Fruit fly (Drosophila melanogaster) whole organism, wandering third instar larva: ENCODE results near the gene Gr64b.

ENCODE experiments used
- Abd-B ChIP-seq: fragments of >200 bp; optimal IDR thresholded peaks from 2 replicates; lab custom pipeline; 2017; ENCODE audit warnings: missing biosample characterization, missing genetic modification characterization
- CG32264 ChIP-seq: fragments of 200-800 bp; sonication (Bioruptor generic); optimal IDR thresholded peaks from 2 replicates; lab custom pipeline; 2016; ENCODE audit warnings: missing biosample characterization, missing genetic modification characterization
- CG9705 ChIP-seq: fragments of 200-800 bp; sonication (Bioruptor generic); optimal IDR thresholded peaks from 2 replicates; lab custom pipeline; 2018; ENCODE audit warnings: missing biosample characterization, mild to moderate bottlenecking, missing genetic modification characterization
- CrebA ChIP-seq: fragments of 200-800 bp; sonication (Bioruptor generic); optimal IDR thresholded peaks from 2 replicates; lab custom pipeline; 2016; ENCODE audit warnings: missing biosample characterization, mild to moderate bottlenecking, missing genetic modification characterization, borderline replicate concordance
- Dfd ChIP-seq: fragments of >200 bp; optimal IDR thresholded peaks from 2 replicates; lab custom pipeline; 2017; ENCODE audit warnings: missing biosample characterization, missing genetic modification characterization
- Dif ChIP-seq: fragments of 200-275, 200-300 bp; sonication (Bioruptor generic); optimal IDR thresholded peaks from 2 replicates; lab custom pipeline; 2018; ENCODE audit warnings: missing biosample characterization, missing genetic modification characterization; ENCODE audit not compliant: partially characterized antibody
- GATAd ChIP-seq: sonication (Bioruptor generic); optimal IDR thresholded peaks from 2 replicates; lab custom pipeline; 2016; ENCODE audit warnings: missing biosample characterization, missing genetic modification characterization
- HLH106 ChIP-seq: fragments of 200-800 bp; optimal IDR thresholded peaks from 3 replicates; lab custom pipeline; 2019; ENCODE audit warnings: missing biosample characterization, mild to moderate bottlenecking, missing genetic modification characterization, moderate library complexity
- Hnf4 ChIP-seq: fragments of 200-800 bp; sonication (Bioruptor generic); optimal IDR thresholded peaks from 2 replicates; lab custom pipeline; 2016; ENCODE audit warnings: missing biosample characterization, mild to moderate bottlenecking, missing genetic modification characterization
- Hr78 ChIP-seq: fragments of >200 bp; optimal IDR thresholded peaks from 2 replicates; lab custom pipeline; 2017; ENCODE audit warnings: missing biosample characterization, missing genetic modification characterization
- Hr83 ChIP-seq: fragments of 200-300 bp; sonication (Bioruptor generic); optimal IDR thresholded peaks from 2 replicates; lab custom pipeline; 2016; ENCODE audit warnings: missing biosample characterization, mild to moderate bottlenecking, missing genetic modification characterization, moderate library complexity; ENCODE audit not compliant: poor library complexity, severe bottlenecking
- Jra ChIP-seq: sonication (Bioruptor generic); optimal IDR thresholded peaks from 2 replicates; lab custom pipeline; 2016; ENCODE audit warnings: missing biosample characterization, missing genetic modification characterization
- Mio ChIP-seq: sonication (Bioruptor generic); optimal IDR thresholded peaks from 2 replicates; lab custom pipeline; 2016; ENCODE audit warnings: missing biosample characterization, missing genetic modification characterization
- Myc ChIP-seq: fragments of >200 bp; optimal IDR thresholded peaks from 2 replicates; lab custom pipeline; 2017
- OdsH ChIP-seq: fragments of 200-800 bp; sonication (Bioruptor generic); optimal IDR thresholded peaks from 2 replicates; lab custom pipeline; 2016; ENCODE audit warnings: missing biosample characterization, mild to moderate bottlenecking, missing genetic modification characterization
- Rel ChIP-seq, 2 experiments: fragments of 200-800 bp; sonication (Bioruptor generic) in 1 of 2; optimal IDR thresholded peaks; 2 replicates in 1 of 2; 3 replicates in 1 of 2; lab custom pipeline; 2016 to 2019; ENCODE audit warnings: mild to moderate bottlenecking in 2 of 2, missing biosample characterization in 2 of 2, missing genetic modification characterization in 2 of 2, moderate library complexity in 1 of 2
- Sp1 ChIP-seq: fragments of 200-800 bp; sonication (Bioruptor generic); optimal IDR thresholded peaks from 3 replicates; lab custom pipeline; 2019; ENCODE audit warnings: missing biosample characterization, mild to moderate bottlenecking, missing genetic modification characterization, moderate library complexity
- Vsx2 ChIP-seq: fragments of 200-300, 225-300 bp; sonication (Bioruptor generic); optimal IDR thresholded peaks from 2 replicates; lab custom pipeline; 2018; ENCODE audit warnings: missing biosample characterization, missing genetic modification characterization; ENCODE audit not compliant: partially characterized antibody
- br ChIP-seq: fragments of 200-800 bp; sonication (Bioruptor generic); optimal IDR thresholded peaks from 2 replicates; lab custom pipeline; 2016; ENCODE audit warnings: missing biosample characterization, missing genetic modification characterization
- brk ChIP-seq: fragments of 200-800 bp; sonication (Bioruptor generic); optimal IDR thresholded peaks from 2 replicates; lab custom pipeline; 2016; ENCODE audit warnings: missing biosample characterization, mild to moderate bottlenecking, missing genetic modification characterization
- dl ChIP-seq, 2 experiments: fragments of 175-275, 200-275 bp in 1 of 2; fragments of 200-275 bp in 1 of 2; sonication (Bioruptor generic); optimal IDR thresholded peaks; lab custom pipeline; 2018; ENCODE audit warnings: mild to moderate bottlenecking in 2 of 2, missing biosample characterization in 2 of 2, missing genetic modification characterization in 2 of 2, moderate library complexity in 2 of 2; ENCODE audit not compliant: partially characterized antibody in 2 of 2, insufficient read depth in 1 of 2
- dmrt93B ChIP-seq: fragments of 200-800 bp; sonication (Bioruptor generic); optimal IDR thresholded peaks from 2 replicates; lab custom pipeline; 2018; ENCODE audit warnings: missing biosample characterization, mild to moderate bottlenecking, missing genetic modification characterization
- dsf ChIP-seq: sonication (Bioruptor generic); optimal IDR thresholded peaks from 2 replicates; lab custom pipeline; 2016; ENCODE audit warnings: missing biosample characterization, missing genetic modification characterization, borderline replicate concordance
- ey ChIP-seq: fragments of 200-800 bp; sonication (Bioruptor generic); optimal IDR thresholded peaks from 2 replicates; lab custom pipeline; 2016; ENCODE audit warnings: missing biosample characterization, missing genetic modification characterization
- foxo ChIP-seq, 2 experiments: fragments of 200-800 bp; sonication (Bioruptor generic); optimal IDR thresholded peaks; 2 replicates in 1 of 2; 3 replicates in 1 of 2; lab custom pipeline; 2016 to 2017; ENCODE audit warnings: missing biosample characterization in 2 of 2, missing genetic modification characterization in 2 of 2
- fru ChIP-seq: fragments of 200-800 bp; sonication (Bioruptor generic); optimal IDR thresholded peaks from 3 replicates; lab custom pipeline; 2016; ENCODE audit warnings: missing biosample characterization, mild to moderate bottlenecking, missing genetic modification characterization
- h ChIP-seq: fragments of 200-800 bp; sonication (Bioruptor generic); optimal IDR thresholded peaks from 3 replicates; lab custom pipeline; 2016; ENCODE audit warnings: missing biosample characterization, mild to moderate bottlenecking, missing genetic modification characterization
- jim ChIP-seq: fragments of 175-275, 200-325 bp; sonication (Bioruptor generic); optimal IDR thresholded peaks from 2 replicates; lab custom pipeline; 2016; ENCODE audit warnings: missing biosample characterization, mild to moderate bottlenecking, missing genetic modification characterization
- lola ChIP-seq: fragments of >200 bp; optimal IDR thresholded peaks from 2 replicates; lab custom pipeline; 2017; ENCODE audit warnings: missing biosample characterization, missing genetic modification characterization
- pan ChIP-seq: fragments of >200 bp; optimal IDR thresholded peaks from 2 replicates; lab custom pipeline; 2017
- psq ChIP-seq: fragments of 200-800 bp; sonication (Bioruptor generic); optimal IDR thresholded peaks from 3 replicates; lab custom pipeline; 2017; ENCODE audit warnings: missing biosample characterization, mild to moderate bottlenecking, missing genetic modification characterization, moderate library complexity
- rgr ChIP-seq: fragments of 200-800 bp; sonication (Bioruptor generic); optimal IDR thresholded peaks from 3 replicates; lab custom pipeline; 2016; ENCODE audit warnings: missing biosample characterization, mild to moderate bottlenecking, missing genetic modification characterization
- sage ChIP-seq: fragments of 200-800 bp; sonication (Bioruptor generic); optimal IDR thresholded peaks from 2 replicates; lab custom pipeline; 2016; ENCODE audit warnings: missing biosample characterization, mild to moderate bottlenecking, missing genetic modification characterization
- sv ChIP-seq: fragments of 200-800 bp; sonication (Bioruptor generic); optimal IDR thresholded peaks from 3 replicates; lab custom pipeline; 2016; ENCODE audit warnings: missing biosample characterization, missing genetic modification characterization
- tai ChIP-seq: sonication (Bioruptor generic); optimal IDR thresholded peaks from 2 replicates; lab custom pipeline; 2016; ENCODE audit warnings: missing biosample characterization, missing genetic modification characterization
- usp ChIP-seq: fragments of >200 bp; optimal IDR thresholded peaks from 2 replicates; lab custom pipeline; 2017; ENCODE audit warnings: missing biosample characterization, missing genetic modification characterization
- woc ChIP-seq: sonication (Bioruptor generic); optimal IDR thresholded peaks from 2 replicates; lab custom pipeline; 2016; ENCODE audit warnings: missing biosample characterization, mild to moderate bottlenecking, missing genetic modification characterization

Gene Gr64b

DNA sequence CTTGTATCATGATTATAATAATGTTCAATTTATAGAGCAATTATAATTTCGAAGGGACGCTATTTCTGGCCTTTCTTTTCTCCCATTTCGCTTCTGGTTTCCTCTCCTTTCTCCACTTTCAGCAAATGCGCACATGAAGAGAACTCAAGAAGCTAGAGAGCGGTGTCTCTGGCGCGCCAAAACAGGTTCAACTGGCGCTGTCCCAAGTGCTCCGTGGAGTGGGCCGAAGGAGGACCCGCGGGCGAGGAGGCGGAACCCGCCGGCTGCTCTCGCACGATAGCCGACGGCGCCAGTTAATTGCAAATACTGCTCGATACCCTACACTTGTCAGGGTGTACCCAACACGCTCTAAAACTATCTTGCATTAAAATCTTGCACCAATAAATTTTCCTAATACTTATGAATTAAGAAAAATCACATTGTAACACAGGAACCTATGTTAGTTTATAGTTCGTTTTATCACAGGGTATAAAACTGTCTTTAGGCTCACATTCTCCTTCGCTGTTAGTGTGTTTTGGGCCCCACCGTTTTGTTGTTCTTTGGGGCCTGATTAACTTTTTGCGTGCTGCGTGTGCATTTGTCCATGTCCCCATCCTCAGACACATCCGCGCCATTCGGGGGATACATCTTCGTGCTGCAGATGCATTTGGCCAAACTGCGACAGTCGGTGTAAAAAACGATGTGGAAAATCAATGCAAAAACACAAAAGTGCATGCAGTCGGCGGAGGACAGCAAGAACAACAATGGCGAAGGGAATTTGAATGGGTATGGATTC lies 42.0 kb downstream of the Gr64b start (continued):
- TF ChIP-seq dl (GFP tag; optimal IDR thresholded peaks at IDR 0.05; lab: Kevin White, UChicago; ENCODE audit: insufficient read depth in 1 of 2, partially characterized antibody in 2 of 2) (peak; percentile 56 to 76), lola (GFP tag; lab: Kevin White, UChicago) (no peak), CrebA (GFP tag; lab: Kevin White, UChicago) (peak; percentile 83), h (GFP tag; lab: Kevin White, UChicago) (peak; percentile 95), CG32264 (GFP tag; lab: Kevin White, UChicago) (peak; percentile 97), ey (peak; percentile 99), CG9705 (GFP tag; lab: Kevin White, UChicago) (peak; percentile 88), Mio (GFP tag; lab: Kevin White, UChicago) (peak; percentile 88), Hnf4 (GFP tag; lab: Kevin White, UChicago) (peak; percentile 99), GATAd (GFP tag; lab: Kevin White, UChicago) (peak; percentile 92), Sp1 (GFP tag; lab: Kevin White, UChicago) (peak; percentile 93), psq (GFP tag; lab: Kevin White, UChicago) (peak; percentile 97), OdsH (GFP tag; lab: Kevin White, UChicago) (peak; percentile 98), Jra (GFP tag; lab: Kevin White, UChicago) (peak; percentile 95)

- peak; percentile 65 for TF ChIP-seq sage (GFP tag; lab: Kevin White, UChicago)
- TF ChIP-seq Sp1 (GFP tag; lab: Kevin White, UChicago) = peak; percentile 19
- TF ChIP-seq CrebA (GFP tag; lab: Kevin White, UChicago) = no peak
- peak; percentile 1 for TF ChIP-seq tai (GFP tag; lab: Kevin White, UChicago)
- TF ChIP-seq OdsH (GFP tag; lab: Kevin White, UChicago) = no peak
- TF ChIP-seq ey = peak; percentile 47
- TF ChIP-seq Jra (GFP tag; lab: Kevin White, UChicago) = no peak
- peak; percentile 82 for TF ChIP-seq rgr (GFP tag; lab: Kevin White, UChicago)
- no peak for TF ChIP-seq Mio (GFP tag; lab: Kevin White, UChicago)
- TF ChIP-seq Hr83 (GFP tag; lab: Kevin White, UChicago) = peak; percentile 67
- peak; percentile 79 for TF ChIP-seq Rel (GFP tag; optimal IDR thresholded peaks at IDR 0.05; lab: Kevin White, UChicago)
- TF ChIP-seq Rel (tag; optimal IDR thresholded peaks at IDR 0.05; lab: Kevin White, UChicago) = no peak
- TF ChIP-seq CG32264 (GFP tag; lab: Kevin White, UChicago) = peak; percentile 79
- peak; percentile 84 for TF ChIP-seq h (GFP tag; lab: Kevin White, UChicago)
- peak; percentile 73 for TF ChIP-seq HLH106 (tag; lab: Kevin White, UChicago)
- peak; percentile 33 for TF ChIP-seq dmrt93B (GFP tag; lab: Kevin White, UChicago)
- TF ChIP-seq brk (GFP tag; lab: Kevin White, UChicago) = peak; percentile 45
- TF ChIP-seq Hnf4 (GFP tag; lab: Kevin White, UChicago) = peak; percentile 73
- no peak for TF ChIP-seq Myc (lab: Kevin White, UChicago)
Observed at dm6 chr3L:4070996-4071379, 42.6 kb downstream of the Gr64b start.

dm6 chr3L:4071561-4072049 lies 43.2 kb downstream of the Gr64b start, which contains the start of gene wit:
Gene wit (minus strand): TSS chr3L:4071717.
- TF ChIP-seq psq (GFP tag; lab: Kevin White, UChicago) (peak; percentile 92), Hnf4 (GFP tag; lab: Kevin White, UChicago) (peak; percentile 42), CrebA (GFP tag; lab: Kevin White, UChicago) (peak; percentile 77), CG32264 (GFP tag; lab: Kevin White, UChicago) (peak; percentile 47), sv (no peak), OdsH (GFP tag; lab: Kevin White, UChicago) (no peak), HLH106 (tag; lab: Kevin White, UChicago) (no peak), Dfd (GFP tag; lab: Kevin White, UChicago) (no peak), br (GFP tag; lab: Kevin White, UChicago) (peak; percentile 63), Vsx2 (GFP tag; lab: Kevin White, UChicago) (peak; percentile 95), rgr (GFP tag; lab: Kevin White, UChicago) (peak; percentile 52), GATAd (GFP tag; lab: Kevin White, UChicago) (no peak), tai (GFP tag; lab: Kevin White, UChicago) (no peak), jim (GFP tag; lab: Kevin White, UChicago) (no peak), foxo (GFP tag; optimal IDR thresholded peaks at IDR 0.05; lab: Kevin White, UChicago) (no peak), sage (GFP tag; lab: Kevin White, UChicago) (peak; percentile 85), Rel (GFP tag; optimal IDR thresholded peaks at IDR 0.05; lab: Kevin White, UChicago) (peak; percentile 10), Rel (tag; optimal IDR thresholded peaks at IDR 0.05; lab: Kevin White, UChicago) (no peak), Dif (GFP tag; lab: Kevin White, UChicago) (peak; percentile 98), Mio (GFP tag; lab: Kevin White, UChicago) (no peak), brk (GFP tag; lab: Kevin White, UChicago) (peak; percentile 42), woc (GFP tag; lab: Kevin White, UChicago) (no peak), ey (no peak), Hr83 (GFP tag; lab: Kevin White, UChicago) (peak; percentile 38), Hr78 (GFP tag; lab: Kevin White, UChicago) (no peak), lola (GFP tag; lab: Kevin White, UChicago) (no peak), Abd-B (no peak), pan (no peak), Sp1 (GFP tag; lab: Kevin White, UChicago) (peak; percentile 18), dsf (GFP tag; lab: Kevin White, UChicago) (no peak), Jra (GFP tag; lab: Kevin White, UChicago) (peak; percentile 53), fru (GFP tag; lab: Kevin White, UChicago) (peak; percentile 99), CG9705 (GFP tag; lab: Kevin White, UChicago) (no peak), usp (no peak), h (GFP tag; lab: Kevin White, UChicago) (peak; percentile 16), Myc (lab: Kevin White, UChicago) (no peak), dl (GFP tag; optimal IDR thresholded peaks at IDR 0.05; lab: Kevin White, UChicago; ENCODE audit: insufficient read depth in 1 of 2, partially characterized antibody in 2 of 2) (peak; percentile 91 to 96)
